Worm (Caenorhabditis elegans): ENCODE measurements around the gene F49H12.2.

Gene F49H12.2

DNA sequence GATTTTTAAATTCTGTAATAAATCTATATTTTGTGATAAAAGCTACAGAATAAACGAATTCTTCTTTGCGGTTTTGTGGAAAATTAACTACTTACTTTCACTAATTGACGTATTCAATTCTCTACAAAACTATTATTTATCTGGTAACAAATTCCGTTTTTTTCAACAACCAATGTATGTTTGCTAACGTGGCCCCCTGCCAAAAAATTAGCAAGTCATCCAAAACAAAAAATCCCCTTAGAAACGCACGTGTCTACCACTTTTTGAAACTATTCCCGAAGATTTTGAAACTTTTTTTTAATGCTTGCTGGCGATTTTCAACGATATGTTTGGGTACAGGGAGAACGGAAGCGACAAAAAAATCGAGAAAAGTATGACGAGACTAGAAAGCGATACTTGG lies at the start of gene F49H12.2:
Gene F49H12.2 (plus strand): TSS at position 301 of the 400 bp plus-strand sequence.
- no peak for TF ChIP-seq unc-39 (tag; optimal IDR thresholded peaks at IDR 0.05)
- TF ChIP-seq nhr-77 (tag; optimal IDR thresholded peaks at IDR 0.05), result no peak
- no peak for TF ChIP-seq unc-62 (GFP tag; optimal IDR thresholded peaks at IDR 0.05)
- TF ChIP-seq nhr-12 (tag; optimal IDR thresholded peaks at IDR 0.05), result no peak
- TF ChIP-seq fos-1 (tag; optimal IDR thresholded peaks at IDR 0.05), result no peak
- no peak for TF ChIP-seq mml-1 (tag; optimal IDR thresholded peaks at IDR 0.05)
- no peak for TF ChIP-seq ZK546.5 (tag; optimal IDR thresholded peaks at IDR 0.05)
- no peak for TF ChIP-seq eor-1 (tag; optimal IDR thresholded peaks at IDR 0.05)
- no peak for TF ChIP-seq fkh-10 (GFP tag; optimal IDR thresholded peaks at IDR 0.05)
- no peak for TF ChIP-seq ztf-11 (tag; optimal IDR thresholded peaks at IDR 0.05)
- TF ChIP-seq fkh-2 (tag; optimal IDR thresholded peaks at IDR 0.05), result no peak
- TF ChIP-seq skn-1 (tag; optimal IDR thresholded peaks at IDR 0.05), result no peak
- TF ChIP-seq ama-1 (optimal IDR thresholded peaks at IDR 0.05), result no peak
- no peak for TF ChIP-seq ceh-28 (tag; optimal IDR thresholded peaks at IDR 0.05)
- TF ChIP-seq sea-2 (GFP tag; optimal IDR thresholded peaks at IDR 0.05), result no peak
- TF ChIP-seq hmg-11 (tag; optimal IDR thresholded peaks at IDR 0.05), result no peak
- no peak for TF ChIP-seq egl-5 (tag; optimal IDR thresholded peaks at IDR 0.05)

DNA sequence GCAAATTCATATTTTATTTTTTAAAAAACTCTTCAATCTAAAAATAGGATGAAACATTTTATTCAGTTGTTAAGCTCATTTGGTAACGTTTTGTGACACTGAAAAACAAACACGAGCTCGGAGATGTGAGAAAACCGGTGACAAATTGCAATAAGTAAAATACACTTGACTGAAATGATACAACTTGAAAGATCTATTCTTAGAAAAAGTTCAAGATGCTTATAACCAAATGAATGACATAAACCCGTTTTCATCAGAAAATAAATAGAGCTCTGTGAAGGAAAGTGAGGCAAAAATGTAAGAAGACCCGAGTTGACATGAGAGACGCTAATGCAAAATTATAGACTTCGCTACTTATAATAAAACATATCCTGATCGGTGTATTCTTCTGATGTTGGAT lies 45.7 kb upstream of the F49H12.2 start, which contains the start of gene smex-2:
Gene smex-2 (minus strand): TSS at position 101 of the 400 bp plus-strand sequence.
- no peak for TF ChIP-seq snpc-4 (tag; optimal IDR thresholded peaks at IDR 0.05)

DNA sequence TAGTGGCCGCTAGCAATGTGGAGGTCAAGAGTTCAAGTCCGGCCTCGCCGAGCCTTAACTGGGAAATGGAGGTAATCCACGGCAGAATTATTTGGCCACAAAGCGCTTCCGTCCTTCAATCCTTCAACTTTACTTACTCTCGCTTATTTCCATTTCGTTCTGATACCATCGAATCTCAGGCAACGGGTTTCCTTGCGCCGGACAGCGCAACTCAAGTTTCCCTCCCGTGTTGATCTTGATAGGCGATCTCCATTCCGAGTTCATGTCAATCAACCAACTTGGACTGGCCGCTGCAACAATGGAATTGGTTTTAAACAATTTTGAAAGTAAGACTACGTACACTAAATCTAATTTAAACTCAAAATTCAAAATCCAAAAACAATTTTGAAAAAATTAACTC lies 44.2 kb upstream of the F49H12.2 start:
- TF ChIP-seq elt-1 (tag; optimal IDR thresholded peaks at IDR 0.05) (peak; percentile 4), nhr-23 (tag; optimal IDR thresholded peaks at IDR 0.05) (no peak), zag-1 (tag; optimal IDR thresholded peaks at IDR 0.05) (no peak), egl-27 (tag; optimal IDR thresholded peaks at IDR 0.05) (no peak)

DNA sequence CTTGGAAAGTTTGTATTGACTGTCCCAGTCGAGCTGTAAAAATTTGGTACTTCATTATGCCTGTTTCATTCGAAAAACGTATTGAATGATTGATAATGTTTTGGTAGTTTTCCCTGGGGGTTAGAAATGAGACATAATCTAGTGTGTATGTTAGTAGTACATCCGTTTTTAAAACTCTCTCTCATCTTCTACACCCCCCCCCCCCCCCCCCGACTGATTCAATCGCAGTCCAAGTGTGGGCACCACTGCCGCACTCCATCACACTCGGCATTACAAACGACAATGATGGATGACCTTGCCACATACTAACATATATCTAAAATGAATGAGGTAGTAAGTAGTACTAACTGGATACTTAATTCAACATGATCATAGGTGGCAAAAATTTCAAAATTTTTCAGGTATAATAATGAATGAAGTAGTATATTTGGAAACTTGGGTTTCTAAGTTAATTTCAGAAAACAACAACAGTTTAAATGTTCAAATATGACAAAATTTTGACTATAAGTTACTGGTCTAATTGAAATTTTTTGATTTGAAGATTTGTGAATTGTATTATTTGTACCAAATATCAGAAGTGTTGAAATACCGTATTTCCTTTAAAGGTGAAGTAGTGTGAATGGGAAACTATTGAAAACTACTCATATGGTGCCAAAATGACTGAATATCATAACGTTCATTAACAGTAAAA lies 43.5 kb upstream of the F49H12.2 start:
- TF ChIP-seq pqm-1 (tag; optimal IDR thresholded peaks at IDR 0.05), result no peak
- peak; percentile 33 for TF ChIP-seq elt-1 (tag; optimal IDR thresholded peaks at IDR 0.05)

DNA sequence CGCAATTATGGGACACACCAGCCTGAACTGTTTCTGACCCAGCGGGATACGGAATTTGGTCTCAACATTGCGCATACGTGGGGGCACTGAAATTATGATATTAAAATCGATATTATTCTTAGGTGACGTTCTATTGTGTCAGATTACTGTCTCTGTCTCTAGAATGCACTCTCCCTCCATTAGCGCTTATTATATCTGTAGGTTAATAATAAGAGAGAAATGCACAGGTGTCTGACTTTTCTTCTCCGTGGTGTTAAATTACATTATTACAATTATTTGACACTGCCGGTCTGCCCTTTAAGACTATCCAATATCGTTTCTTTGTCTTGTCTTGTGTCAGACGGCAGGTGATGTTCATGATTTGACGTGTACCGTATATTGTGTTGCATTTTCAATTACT lies 42.5 kb upstream of the F49H12.2 start:
- TF ChIP-seq fkh-2 (tag; optimal IDR thresholded peaks at IDR 0.05), result no peak
- no peak for TF ChIP-seq ceh-16 (tag; optimal IDR thresholded peaks at IDR 0.05)
- no peak for TF ChIP-seq nhr-67 (tag; optimal IDR thresholded peaks at IDR 0.05)
- TF ChIP-seq nfya-1 (tag; optimal IDR thresholded peaks at IDR 0.05; ENCODE audit: insufficient read depth), result no peak
- TF ChIP-seq mdl-1 (tag; optimal IDR thresholded peaks at IDR 0.05), result no peak
- TF ChIP-seq sea-2 (GFP tag; optimal IDR thresholded peaks at IDR 0.05), result no peak
- TF ChIP-seq fkh-10 (GFP tag; optimal IDR thresholded peaks at IDR 0.05), result no peak
- TF ChIP-seq ama-1 (optimal IDR thresholded peaks at IDR 0.05), result no peak
- no peak for TF ChIP-seq nhr-25 (tag; optimal IDR thresholded peaks at IDR 0.05)
- no peak for TF ChIP-seq snpc-4 (tag; optimal IDR thresholded peaks at IDR 0.05)
- no peak for TF ChIP-seq tbx-2 (tag; optimal IDR thresholded peaks at IDR 0.05)
- no peak for TF ChIP-seq lin-39 (tag; optimal IDR thresholded peaks at IDR 0.05)
- no peak for TF ChIP-seq nhr-76 (tag; optimal IDR thresholded peaks at IDR 0.05)
- no peak for TF ChIP-seq aly-2 (tag; optimal IDR thresholded peaks at IDR 0.05)
- TF ChIP-seq lsy-12 (tag; optimal IDR thresholded peaks at IDR 0.05), result no peak
- TF ChIP-seq mml-1 (tag; optimal IDR thresholded peaks at IDR 0.05), result no peak
- no peak for TF ChIP-seq egl-27 (tag; optimal IDR thresholded peaks at IDR 0.05)
- TF ChIP-seq eor-1 (tag; optimal IDR thresholded peaks at IDR 0.05), result no peak

DNA sequence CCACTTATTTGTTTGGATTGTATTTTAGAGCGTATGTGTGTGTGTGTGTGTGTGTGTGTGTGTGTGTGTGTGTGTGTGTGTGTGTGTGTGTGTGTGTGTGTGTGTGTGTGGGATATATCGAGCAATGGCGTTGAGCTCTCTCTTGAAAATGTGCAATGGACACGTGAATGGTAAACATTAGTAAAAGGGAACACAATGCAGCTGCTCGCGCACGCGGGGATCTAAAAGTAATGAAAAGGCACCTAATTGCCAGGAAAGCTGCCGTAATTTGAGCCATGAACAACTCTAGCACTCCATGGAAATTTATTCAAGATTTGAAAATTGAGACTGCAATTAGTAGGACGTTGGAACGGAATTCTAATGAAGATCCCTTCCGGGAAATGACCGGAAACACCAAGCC lies 41.9 kb upstream of the F49H12.2 start:
- TF ChIP-seq fos-1 (tag; optimal IDR thresholded peaks at IDR 0.05) (no peak), mml-1 (tag; optimal IDR thresholded peaks at IDR 0.05) (no peak), pha-4 (tag; optimal IDR thresholded peaks at IDR 0.05) (peak; percentile 50)
